Fruit fly (Drosophila melanogaster): ENCODE results near the gene CG10472.

CG10472 gene

DNA sequence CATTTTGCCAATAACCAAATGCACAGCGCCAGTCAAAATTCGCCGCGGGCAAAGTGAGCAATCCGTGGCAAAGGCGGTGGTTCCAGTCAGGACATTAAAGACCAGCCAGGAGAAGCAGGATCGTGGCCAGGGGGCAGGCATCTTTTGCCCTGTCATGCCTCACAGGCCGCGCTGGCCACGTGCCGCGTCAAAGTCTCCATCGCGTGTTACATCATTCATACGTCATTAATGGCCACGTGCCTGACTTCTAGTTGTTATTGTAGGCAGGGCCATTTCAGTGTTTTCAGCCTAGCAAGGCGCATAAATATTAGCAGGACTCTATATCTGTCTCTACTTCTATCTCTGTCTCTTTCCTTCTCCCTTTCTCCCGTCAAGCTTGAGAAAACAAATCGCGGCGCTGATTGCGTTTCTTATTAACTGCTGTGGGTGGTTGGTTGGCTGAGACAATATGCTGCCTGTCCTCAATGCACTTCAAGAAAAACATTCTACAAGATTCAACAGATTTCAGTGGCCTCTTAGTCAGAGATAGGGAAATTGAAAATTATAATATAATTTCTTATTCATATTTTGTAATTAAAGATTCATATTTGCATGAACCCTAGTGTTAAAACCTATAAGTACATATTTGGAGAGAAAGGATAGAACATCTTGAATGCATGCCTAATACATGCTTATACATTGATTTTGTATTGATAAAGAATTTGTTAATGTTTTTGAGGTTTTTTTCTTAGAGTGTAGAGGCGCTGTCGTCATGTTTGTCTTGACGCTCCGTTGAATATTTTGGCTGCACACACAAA, 45.8 kb upstream of the CG10472 start:
- TF ChIP-seq CG17829 (tag; optimal IDR thresholded peaks at IDR 0.05) (peak; percentile 5), CG7839 (tag; optimal IDR thresholded peaks at IDR 0.05) (peak; percentile 19), Oli (tag; optimal IDR thresholded peaks at IDR 0.05) (peak; percentile 35), CG10959 (GFP tag; IDR thresholded peaks at IDR 0.05) (no peak), Hey (tag; optimal IDR thresholded peaks at IDR 0.05) (peak; percentile 100), zen2 (GFP tag; IDR thresholded peaks at IDR 0.05; ENCODE audit: partially characterized antibody) (no peak), pros (GFP tag; optimal IDR thresholded peaks at IDR 0.05) (peak; percentile 48), CG7928 (GFP tag; optimal IDR thresholded peaks at IDR 0.05) (no peak), CG9727 (GFP tag; optimal IDR thresholded peaks at IDR 0.05) (no peak), sob (GFP tag; IDR thresholded peaks at IDR 0.05) (no peak), nerfin-2 (GFP tag; IDR thresholded peaks at IDR 0.05; ENCODE audit: partially characterized antibody) (no peak), CG10267 (tag; optimal IDR thresholded peaks at IDR 0.05) (peak; percentile 21), CG14710 (tag; optimal IDR thresholded peaks at IDR 0.05) (peak; percentile 50), trem (tag; optimal IDR thresholded peaks at IDR 0.05) (peak; percentile 11), CG18262 (tag; optimal IDR thresholded peaks at IDR 0.05) (peak; percentile 57), Ssrp (tag; optimal IDR thresholded peaks at IDR 0.05) (peak; percentile 34), D19A (tag; optimal IDR thresholded peaks at IDR 0.05) (peak; percentile 45), Sox100B (GFP tag; optimal IDR thresholded peaks at IDR 0.05) (peak; percentile 44), CG13424 (tag; optimal IDR thresholded peaks at IDR 0.05) (peak; percentile 10), CTCF (GFP tag; optimal IDR thresholded peaks at IDR 0.05) (no peak), D (optimal IDR thresholded peaks at IDR 0.05) (no peak), D (GFP tag; optimal IDR thresholded peaks at IDR 0.05) (peak; percentile 27), CG10979 (tag; optimal IDR thresholded peaks at IDR 0.05) (peak; percentile 54), bsh (GFP tag; optimal IDR thresholded peaks at IDR 0.05) (peak in 1 of 2 experiments; percentile 50), CG15696 (tag; optimal IDR thresholded peaks at IDR 0.05) (peak; percentile 25), sd (tag; optimal IDR thresholded peaks at IDR 0.05) (no peak), CG2712 (tag; optimal IDR thresholded peaks at IDR 0.05) (peak; percentile 60), Med (GFP tag) (peak; percentile 37), jumu (GFP tag; optimal IDR thresholded peaks at IDR 0.05) (no peak), fd96Cb (tag; optimal IDR thresholded peaks at IDR 0.05) (peak; percentile 19), sens-2 (GFP tag; IDR thresholded peaks at IDR 0.05) (0 out of 2 replicates have a peak, but pooled peaks have one; percentile 12), gem (tag; optimal IDR thresholded peaks at IDR 0.05) (peak; percentile 53), CG12391 (tag; optimal IDR thresholded peaks at IDR 0.05) (peak; percentile 38), sc (optimal IDR thresholded peaks at IDR 0.05) (no peak), sc (GFP tag; optimal IDR thresholded peaks at IDR 0.05) (peak; percentile 6), sens (GFP tag) (peak; percentile 6), dmrt11E (tag; optimal IDR thresholded peaks at IDR 0.05) (peak; percentile 40), CG31441 (GFP tag; IDR thresholded peaks at IDR 0.05) (peak; percentile 48; the same call in 1 of the 2 replicates), E2f2 (GFP tag; IDR thresholded peaks at IDR 0.05) (no peak), tap (tag; optimal IDR thresholded peaks at IDR 0.05) (peak; percentile 19), CG8924 (tag; optimal IDR thresholded peaks at IDR 0.05) (peak; percentile 9), dmrt99B (tag; optimal IDR thresholded peaks at IDR 0.05) (peak; percentile 28), Nf-YB (GFP tag; optimal IDR thresholded peaks at IDR 0.05) (no peak), Sox102F (GFP tag; optimal IDR thresholded peaks at IDR 0.05) (peak; percentile 8), CG13123 (GFP tag; optimal IDR thresholded peaks at IDR 0.05) (no peak), CG17361 (GFP tag; IDR thresholded peaks at IDR 0.05) (peak; percentile 50; the same call in 1 of the 3 replicates), phol (tag; optimal IDR thresholded peaks at IDR 0.05) (peak; percentile 43), nmo (GFP tag; optimal IDR thresholded peaks at IDR 0.05) (peak; percentile 23), Blimp-1 (GFP tag; optimal IDR thresholded peaks at IDR 0.05) (peak; percentile 47)

All from whole organism, embryonic.